Worm (Caenorhabditis elegans): ENCODE results near the gene srbc-84.

The srbc-84 gene

ce11 chrV:16285794-16286193 lies 13.0 kb upstream of the srbc-84 start, which contains the start of gene F28G4.4:
TSS of gene F28G4.4 (minus strand) at chrV:16285894.
- TF ChIP-seq hpl-2 (GFP tag; optimal IDR thresholded peaks at IDR 0.05) (no peak), dpl-1 (GFP tag; optimal IDR thresholded peaks at IDR 0.05) (no peak), nhr-12 (tag; optimal IDR thresholded peaks at IDR 0.05) (no peak), ceh-82 (tag; optimal IDR thresholded peaks at IDR 0.05) (no peak), egl-27 (tag; optimal IDR thresholded peaks at IDR 0.05) (no peak), sptf-1 (tag; optimal IDR thresholded peaks at IDR 0.05) (no peak), C34B4.2 (tag; optimal IDR thresholded peaks at IDR 0.05) (no peak), tbx-2 (tag; optimal IDR thresholded peaks at IDR 0.05) (no peak), hlh-4 (tag; optimal IDR thresholded peaks at IDR 0.05) (no peak), sox-4 (tag; optimal IDR thresholded peaks at IDR 0.05) (no peak), nhr-84 (tag; optimal IDR thresholded peaks at IDR 0.05) (no peak), sup-37 (GFP tag; optimal IDR thresholded peaks at IDR 0.05) (no peak), lin-15B (tag; optimal IDR thresholded peaks at IDR 0.05) (no peak), pqm-1 (tag; optimal IDR thresholded peaks at IDR 0.05) (no peak), zag-1 (tag; optimal IDR thresholded peaks at IDR 0.05) (no peak), fos-1 (tag; optimal IDR thresholded peaks at IDR 0.05) (no peak), mab-9 (GFP tag; IDR thresholded peaks at IDR 0.05) (no peak), dsc-1 (tag; optimal IDR thresholded peaks at IDR 0.05) (no peak)

- TF ChIP-seq sptf-1 (tag; optimal IDR thresholded peaks at IDR 0.05) (no peak), hlh-17 (GFP tag; optimal IDR thresholded peaks at IDR 0.05; ENCODE audit: borderline replicate concordance) (no peak), xbp-1 (tag; optimal IDR thresholded peaks at IDR 0.05) (no peak), aha-1 (tag; optimal IDR thresholded peaks at IDR 0.05) (no peak), mab-9 (GFP tag; IDR thresholded peaks at IDR 0.05) (no peak)
Measured at ce11 chrV:16287619-16288018, 11.2 kb upstream of the srbc-84 start, which contains the start of gene F28G4.3. TSS of gene F28G4.3 (minus strand) at chrV:16287719.

ce11 chrV:16292409-16292808 lies 6.4 kb upstream of the srbc-84 start, which contains the start of gene oac-5:
TSS of gene oac-5 (plus strand) at chrV:16292709.
- TF ChIP-seq lin-14 (GFP tag; optimal IDR thresholded peaks at IDR 0.05), result no peak
- no peak for TF ChIP-seq pqm-1 (tag; optimal IDR thresholded peaks at IDR 0.05)
- TF ChIP-seq unc-30 (tag; optimal IDR thresholded peaks at IDR 0.05), result no peak
- TF ChIP-seq snpc-4 (tag; optimal IDR thresholded peaks at IDR 0.05), result no peak
- TF ChIP-seq efl-3 (GFP tag; optimal IDR thresholded peaks at IDR 0.05), result no peak
- TF ChIP-seq ceh-82 (tag; optimal IDR thresholded peaks at IDR 0.05), result no peak
- no peak for TF ChIP-seq pax-3 (tag; optimal IDR thresholded peaks at IDR 0.05)
- TF ChIP-seq elt-2 (tag; optimal IDR thresholded peaks at IDR 0.05), result peak; percentile 23

ce11 chrV:16297070-16297469 lies 1.7 kb upstream of the srbc-84 start, which contains the start of gene srbc-83:
TSS of gene srbc-83 (plus strand) at chrV:16297370.
- TF ChIP-seq lin-15B (tag; optimal IDR thresholded peaks at IDR 0.05) (no peak), blmp-1 (tag; optimal IDR thresholded peaks at IDR 0.05) (no peak), nhr-90 (tag; optimal IDR thresholded peaks at IDR 0.05; ENCODE audit: poor library complexity) (no peak), C16A3.4 (tag; optimal IDR thresholded peaks at IDR 0.05) (no peak), xbp-1 (tag; optimal IDR thresholded peaks at IDR 0.05) (no peak), ztf-11 (tag; optimal IDR thresholded peaks at IDR 0.05) (no peak), ceh-8 (GFP tag; optimal IDR thresholded peaks at IDR 0.05) (no peak), lin-39 (tag; optimal IDR thresholded peaks at IDR 0.05) (no peak), C34B4.2 (tag; optimal IDR thresholded peaks at IDR 0.05) (no peak), sup-37 (GFP tag; optimal IDR thresholded peaks at IDR 0.05) (no peak)

DNA sequence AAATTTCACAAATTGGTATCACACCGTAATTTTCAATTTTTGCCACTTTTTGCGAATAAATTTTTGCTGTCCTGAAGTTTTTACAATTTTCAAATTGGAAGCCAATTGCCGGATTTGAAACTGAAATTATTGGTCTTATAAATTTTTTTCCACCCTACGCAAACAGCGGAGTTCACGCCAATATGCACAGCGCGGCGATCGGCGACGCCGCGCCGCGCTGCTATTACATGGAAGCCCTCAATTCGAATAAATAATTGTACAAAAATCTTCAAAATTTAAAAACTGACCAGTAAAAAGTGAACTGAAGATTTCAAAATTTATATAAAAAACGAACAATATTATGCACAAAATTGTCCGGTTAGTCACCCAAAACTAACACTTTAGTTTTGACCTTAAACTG lies 1.1 kb downstream of the srbc-84 start:
- TF ChIP-seq egl-27 (tag; optimal IDR thresholded peaks at IDR 0.05) (no peak), F16B12.6 (tag; optimal IDR thresholded peaks at IDR 0.05) (peak; percentile 29)
